Worm (Caenorhabditis elegans) whole organism, L3 larva: ENCODE measurements around the gene sru-37.
A peak's percentile ranks its signal among the peaks of the same experiment; 100 is the strongest.

ENCODE experiments used
- R02D3.7 ChIP-seq: fragments of 150-350 bp; optimal IDR thresholded peaks from 2 replicates; lab custom pipeline; 2014; ENCODE audit warnings: missing biosample characterization, missing genetic modification characterization
- ZK546.5 ChIP-seq: sonication (generic microtip); optimal IDR thresholded peaks from 2 replicates; lab custom pipeline; 2017; ENCODE audit warnings: missing biosample characterization, missing genetic modification characterization
- aly-2 ChIP-seq: fragments of 150-350 bp; optimal IDR thresholded peaks from 2 replicates; lab custom pipeline; 2014; ENCODE audit warnings: missing biosample characterization, missing genetic modification characterization
- ama-1 ChIP-seq: fragments of 150-350 bp; optimal IDR thresholded peaks from 2 replicates; lab custom pipeline; 2018
- ceh-16 ChIP-seq: sonication (generic microtip); optimal IDR thresholded peaks from 2 replicates; lab custom pipeline; 2017; ENCODE audit warnings: missing biosample characterization, missing genetic modification characterization
- ceh-28 ChIP-seq: fragments of 150-350 bp; optimal IDR thresholded peaks from 2 replicates; lab custom pipeline; 2014; ENCODE audit warnings: missing biosample characterization, missing genetic modification reagents, missing genetic modification characterization
- ceh-9 ChIP-seq: sonication (generic microtip); optimal IDR thresholded peaks from 2 replicates; lab custom pipeline; 2018; ENCODE audit warnings: missing biosample characterization, missing genetic modification characterization
- daf-12 ChIP-seq: fragments of 150-350 bp; optimal IDR thresholded peaks from 2 replicates; lab custom pipeline; 2014; ENCODE audit warnings: missing biosample characterization, missing genetic modification reagents, missing genetic modification characterization
- elt-2 ChIP-seq: sonication (generic microtip); optimal IDR thresholded peaks from 2 replicates; lab custom pipeline; 2016; ENCODE audit warnings: missing genetic modification reagents, mild to moderate bottlenecking, missing genetic modification characterization, missing compliant biosample characterization
- elt-3 ChIP-seq, 3 experiments: fragments of 150-350 bp in 1 of 3; sonication (generic microtip) in 2 of 3; optimal IDR thresholded peaks; 2 replicates in 2 of 3; 4 replicates in 1 of 3; lab custom pipeline; 2014 to 2017; ENCODE audit warnings: missing biosample characterization in 3 of 3, missing genetic modification characterization in 3 of 3
- eor-1 ChIP-seq, 2 experiments: fragments of 150-350 bp; optimal IDR thresholded peaks; 2 replicates each; lab custom pipeline; 2014 to 2018; ENCODE audit warnings: missing biosample characterization in 2 of 2, missing genetic modification characterization in 2 of 2
- fkh-10 ChIP-seq: sonication (generic microtip); optimal IDR thresholded peaks from 2 replicates; lab custom pipeline; 2017; ENCODE audit warnings: missing biosample characterization, missing genetic modification reagents, missing genetic modification characterization
- fos-1 ChIP-seq: fragments of 150-350 bp; optimal IDR thresholded peaks from 2 replicates; lab custom pipeline; 2014; ENCODE audit warnings: missing biosample characterization, missing genetic modification characterization
- hmg-11 ChIP-seq: sonication (generic microtip); optimal IDR thresholded peaks from 2 replicates; lab custom pipeline; 2016; ENCODE audit warnings: missing genetic modification characterization, missing compliant biosample characterization
- lin-15B ChIP-seq: fragments of 150-350 bp; optimal IDR thresholded peaks from 2 replicates; lab custom pipeline; 2014; ENCODE audit warnings: missing biosample characterization, missing genetic modification characterization
- lin-39 ChIP-seq: fragments of 150-350 bp; optimal IDR thresholded peaks from 2 replicates; lab custom pipeline; 2018; ENCODE audit warnings: missing biosample characterization, missing genetic modification reagents, missing genetic modification characterization
- mdl-1 ChIP-seq: fragments of 150-350 bp; optimal IDR thresholded peaks from 2 replicates; lab custom pipeline; 2014; ENCODE audit warnings: missing biosample characterization, missing genetic modification characterization
- mml-1 ChIP-seq: fragments of 150-350 bp; sonication (generic microtip); optimal IDR thresholded peaks from 3 replicates; lab custom pipeline; 2014; ENCODE audit warnings: missing biosample characterization, missing genetic modification characterization
- nfya-1 ChIP-seq: sonication (generic microtip); optimal IDR thresholded peaks from 2 replicates; lab custom pipeline; 2017; ENCODE audit warnings: missing genetic modification characterization, mild to moderate bottlenecking, missing compliant biosample characterization, antibody characterized with exemption, moderate library complexity; ENCODE audit not compliant: insufficient read depth
- nhr-11 ChIP-seq: fragments of 150-350 bp; optimal IDR thresholded peaks from 2 replicates; lab custom pipeline; 2014; ENCODE audit warnings: missing biosample characterization, missing genetic modification characterization
- nhr-25 ChIP-seq: sonication (generic microtip); optimal IDR thresholded peaks from 2 replicates; lab custom pipeline; 2017; ENCODE audit warnings: missing biosample characterization, missing genetic modification characterization
- nhr-28 ChIP-seq: fragments of 150-350 bp; optimal IDR thresholded peaks from 2 replicates; lab custom pipeline; 2014; ENCODE audit warnings: missing biosample characterization, missing genetic modification characterization
- nhr-43 ChIP-seq: sonication (generic microtip); optimal IDR thresholded peaks from 2 replicates; lab custom pipeline; 2016; ENCODE audit warnings: mild to moderate bottlenecking, missing genetic modification characterization, missing compliant biosample characterization; ENCODE audit not compliant: poor library complexity, severe bottlenecking
- nhr-67 ChIP-seq: fragments of 150-350 bp; optimal IDR thresholded peaks from 2 replicates; lab custom pipeline; 2014; ENCODE audit warnings: missing biosample characterization, missing genetic modification characterization
- nhr-76 ChIP-seq: fragments of 150-350 bp; sonication (generic microtip); optimal IDR thresholded peaks from 5 replicates; lab custom pipeline; 2014; ENCODE audit warnings: missing biosample characterization, missing genetic modification characterization
- pqm-1 ChIP-seq: fragments of 150-350 bp; optimal IDR thresholded peaks from 2 replicates; lab custom pipeline; 2017; ENCODE audit warnings: missing biosample characterization, missing genetic modification characterization, inconsistent platforms
- sea-2 ChIP-seq: fragments of 150-350 bp; sonication (generic microtip); optimal IDR thresholded peaks from 4 replicates; lab custom pipeline; 2014; ENCODE audit warnings: missing biosample characterization, missing genetic modification reagents, missing genetic modification characterization
- snpc-4 ChIP-seq: fragments of 150-350 bp; optimal IDR thresholded peaks from 2 replicates; lab custom pipeline; 2014; ENCODE audit warnings: missing biosample characterization, missing genetic modification characterization
- tbx-2 ChIP-seq: sonication (generic microtip); optimal IDR thresholded peaks from 2 replicates; lab custom pipeline; 2016; ENCODE audit warnings: mild to moderate bottlenecking, missing genetic modification characterization, missing compliant biosample characterization
- unc-39 ChIP-seq: sonication (generic microtip); optimal IDR thresholded peaks from 4 replicates; lab custom pipeline; 2017; ENCODE audit warnings: missing biosample characterization, missing genetic modification characterization
- unc-62 ChIP-seq: fragments of 150-350 bp; sonication (generic microtip); optimal IDR thresholded peaks from 4 replicates; lab custom pipeline; 2014; ENCODE audit warnings: missing biosample characterization, missing genetic modification reagents, missing genetic modification characterization
- zag-1 ChIP-seq: fragments of 150-350 bp; optimal IDR thresholded peaks from 2 replicates; lab custom pipeline; 2014; ENCODE audit warnings: missing biosample characterization, missing genetic modification characterization
- ztf-11 ChIP-seq: fragments of 150-350 bp; optimal IDR thresholded peaks from 2 replicates; lab custom pipeline; 2014; ENCODE audit warnings: missing biosample characterization, missing genetic modification characterization

The sru-37 gene

ce11 chrV:9764552-9764951, 40.7 kb upstream of the sru-37 start:
- TF ChIP-seq unc-62 (GFP tag; lab: Kevin White, UChicago) = no peak
- TF ChIP-seq tbx-2 = no peak
- TF ChIP-seq unc-39 (tag; lab: Kevin White, UChicago) = no peak
- no peak for TF ChIP-seq elt-3 (tag; optimal IDR thresholded peaks at IDR 0.05; lab: Kevin White, UChicago)
- no peak for TF ChIP-seq mml-1 (tag; lab: Kevin White, UChicago)
- TF ChIP-seq ceh-9 = no peak
- TF ChIP-seq pqm-1 (tag; lab: Kevin White, UChicago) = no peak
- TF ChIP-seq nhr-11 (tag; lab: Kevin White, UChicago) = no peak

- TF ChIP-seq nhr-25 (no peak), nfya-1 (tag; lab: Kevin White, UChicago) (peak; percentile 64), fkh-10 (peak; percentile 99)
Observed at ce11 chrV:9765622-9766021, 39.6 kb upstream of the sru-37 start.

ce11 chrV:9767941-9768340, 37.3 kb upstream of the sru-37 start:
- TF ChIP-seq fkh-10 = peak; percentile 24
- TF ChIP-seq ztf-11 (tag; lab: Kevin White, UChicago) = no peak

- peak; percentile 56 for TF ChIP-seq fkh-10
- no peak for TF ChIP-seq mml-1 (tag; lab: Kevin White, UChicago)
- peak; percentile 61 for TF ChIP-seq nfya-1 (tag; lab: Kevin White, UChicago)
- no peak for TF ChIP-seq aly-2
- no peak for TF ChIP-seq elt-2 (tag; lab: Kevin White, UChicago)
Observed at ce11 chrV:9768828-9769778, 36.2 kb upstream of the sru-37 start, which contains the start of gene unc-42. TSS of gene unc-42 (minus strand) at chrV:9769391.

- TF ChIP-seq lin-15B (tag; lab: Kevin White, UChicago) (no peak), daf-12 (tag; lab: Kevin White, UChicago) (no peak), elt-3 (tag; optimal IDR thresholded peaks at IDR 0.05; lab: Kevin White, UChicago) (no peak), tbx-2 (no peak), unc-62 (GFP tag; lab: Kevin White, UChicago) (no peak), eor-1 (tag; optimal IDR thresholded peaks at IDR 0.05; lab: Kevin White, UChicago) (no peak), zag-1 (no peak), ceh-28 (no peak), elt-2 (tag; lab: Kevin White, UChicago) (no peak), fos-1 (tag; lab: Kevin White, UChicago) (no peak), unc-39 (tag; lab: Kevin White, UChicago) (no peak)
- TF ChIP-seq, all 47 proteins: peak for 0
Observed at ce11 chrV:9771311-9771710, 34.0 kb upstream of the sru-37 start.

ce11 chrV:9771970-9772369, 33.3 kb upstream of the sru-37 start, which contains the start of gene F46B6.2:
TSS of gene F46B6.2 (plus strand) at chrV:9772285.
- TF ChIP-seq mdl-1 (no peak), nhr-76 (tag; lab: Kevin White, UChicago) (no peak), lin-39 (tag; lab: Kevin White, UChicago) (no peak), ZK546.5 (tag; lab: Kevin White, UChicago) (no peak), hmg-11 (tag; lab: Kevin White, UChicago) (no peak), R02D3.7 (tag; lab: Kevin White, UChicago) (no peak), nhr-67 (tag; lab: Kevin White, UChicago) (no peak), sea-2 (no peak), nhr-43 (no peak), snpc-4 (tag; lab: Kevin White, UChicago) (no peak), lin-15B (tag; lab: Kevin White, UChicago) (no peak), ceh-16 (tag; lab: Kevin White, UChicago) (no peak), nhr-28 (no peak), ama-1 (lab: Kevin White, UChicago) (no peak)
